Worm (Caenorhabditis elegans) whole organism, L4 larva: ENCODE data around the gene fbxc-51.

ENCODE experiments used
- Y48G9A.11 ChIP-seq: fragments of 200-800 bp; sonication (Bioruptor generic); IDR thresholded peaks from 2 replicates; pipeline ENCODE4 v1.3.6; 2022; ENCODE audit warnings: missing genetic modification reagents, missing genetic modification characterization, missing compliant biosample characterization
- fkh-10 ChIP-seq: fragments of 150-350 bp; optimal IDR thresholded peaks from 2 replicates; lab custom pipeline; 2014; ENCODE audit warnings: missing biosample characterization, missing genetic modification reagents, missing genetic modification characterization
- fos-1 ChIP-seq: fragments of 150-350 bp; optimal IDR thresholded peaks from 2 replicates; lab custom pipeline; 2014; ENCODE audit warnings: missing biosample characterization, missing genetic modification characterization
- lin-39 ChIP-seq: fragments of 150-350 bp; optimal IDR thresholded peaks from 2 replicates; lab custom pipeline; 2014; ENCODE audit warnings: missing biosample characterization, missing genetic modification reagents, missing genetic modification characterization
- mxl-3 ChIP-seq: fragments of 200-800 bp; sonication (Bioruptor generic); optimal IDR thresholded peaks from 2 replicates; lab custom pipeline; 2018; ENCODE audit warnings: mild to moderate bottlenecking, missing genetic modification characterization, missing compliant biosample characterization
- nhr-237 ChIP-seq: sonication (generic microtip); optimal IDR thresholded peaks from 2 replicates; lab custom pipeline; 2017; ENCODE audit warnings: missing biosample characterization, missing genetic modification characterization
- nhr-25 ChIP-seq: sonication (generic microtip); optimal IDR thresholded peaks from 2 replicates; lab custom pipeline; 2017; ENCODE audit warnings: missing genetic modification characterization, mild to moderate bottlenecking, missing compliant biosample characterization, antibody characterized with exemption, moderate library complexity, borderline replicate concordance; ENCODE audit not compliant: insufficient read depth
- pha-4 ChIP-seq, 2 experiments: fragments of 150-350 bp in 1 of 2; fragments of 200-800 bp in 1 of 2; sonication (Bioruptor generic) in 1 of 2; IDR thresholded peaks in 1 of 2; optimal IDR thresholded peaks in 1 of 2; 2 replicates each; pipeline versions ENCODE4 v1.3.6 to Lab custom; 2014 to 2022; ENCODE audit warnings: missing genetic modification characterization in 2 of 2, missing genetic modification reagents in 2 of 2, missing biosample characterization in 1 of 2, missing compliant biosample characterization in 1 of 2
- skn-1 ChIP-seq: fragments of 150-350 bp; optimal IDR thresholded peaks from 2 replicates; lab custom pipeline; 2014; ENCODE audit warnings: missing biosample characterization, missing genetic modification characterization
- unc-130 ChIP-seq: sonication (generic microtip); optimal IDR thresholded peaks from 2 replicates; lab custom pipeline; 2016; ENCODE audit warnings: missing genetic modification reagents, missing genetic modification characterization, missing compliant biosample characterization
- unc-62 ChIP-seq, 3 experiments: fragments of 150-350 bp in 1 of 3; sonication (generic microtip); optimal IDR thresholded peaks in 2 of 3; peaks in 1 of 3; 1 replicate in 1 of 3; 2 replicates in 2 of 3; lab custom pipeline; 2014 to 2017; ENCODE audit warnings: missing biosample characterization in 3 of 3, missing genetic modification characterization in 3 of 3, missing genetic modification reagents in 3 of 3, missing genotype in 1 of 3

DNA sequence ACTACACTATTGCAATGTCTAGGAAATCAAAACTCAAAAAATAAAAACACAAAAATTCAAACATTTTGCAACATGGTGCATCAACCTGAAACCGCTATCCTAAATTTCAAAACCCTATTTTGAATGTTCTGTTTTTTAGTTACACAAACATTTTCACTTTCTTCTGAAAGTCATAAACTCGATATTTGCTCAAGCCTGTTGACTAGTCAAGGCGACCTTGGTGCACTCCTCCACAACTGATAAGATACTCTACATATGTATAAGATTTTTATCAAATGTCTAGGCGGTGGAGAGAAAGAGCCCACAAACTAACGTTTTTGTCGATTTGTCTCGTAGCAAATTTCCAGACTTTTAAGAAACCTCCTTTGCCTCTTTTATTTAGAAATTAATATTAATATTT lies 19.4 kb downstream of the fbxc-51 start, which contains the start of gene T07D3.4:
- TF ChIP-seq unc-62 (GFP tag; optimal IDR thresholded peaks at IDR 0.05 in 1 of 2; lab: Kevin White, UChicago) (no peak), unc-62 (tag; optimal IDR thresholded peaks at IDR 0.05; lab: Kevin White, UChicago) (no peak), fkh-10 (GFP tag; lab: Kevin White, UChicago) (no peak), lin-39 (no peak), nhr-237 (tag; lab: Kevin White, UChicago) (no peak), nhr-25 (tag; lab: Kevin White, UChicago) (no peak), Y48G9A.11 (GFP tag; lab: Robert Waterston, UW) (no peak), unc-130 (GFP tag; lab: Kevin White, UChicago) (no peak), fos-1 (tag; lab: Kevin White, UChicago) (no peak), mxl-3 (GFP tag; lab: Kevin White, UChicago) (no peak), pha-4 (GFP tag; IDR thresholded peaks at IDR 0.05; lab: Robert Waterston, UW) (no peak), pha-4 (tag; optimal IDR thresholded peaks at IDR 0.05; lab: Kevin White, UChicago) (no peak), skn-1 (tag; lab: Kevin White, UChicago) (no peak)
